Worm (Caenorhabditis elegans): ENCODE results near the gene Y47D7A.7.

- TF ChIP-seq nfya-1 (tag; optimal IDR thresholded peaks at IDR 0.05; ENCODE audit: borderline replicate concordance, insufficient read depth) (no peak), Y56A3A.18 (GFP tag; IDR thresholded peaks at IDR 0.05) (no peak)
Measured at ce11 chrV:4422127-4422526, 2.5 kb upstream of the Y47D7A.7 start, which contains the start of gene skr-7.
